Worm (Caenorhabditis elegans) whole organism, L3 larva: ENCODE data around the gene nol-10.

Source experiments
- elt-2 ChIP-seq: sonication (generic microtip); optimal IDR thresholded peaks from 2 replicates; lab custom pipeline; 2016; ENCODE audit warnings: missing genetic modification reagents, mild to moderate bottlenecking, missing genetic modification characterization, missing compliant biosample characterization
- fkh-10 ChIP-seq: sonication (generic microtip); optimal IDR thresholded peaks from 2 replicates; lab custom pipeline; 2017; ENCODE audit warnings: missing biosample characterization, missing genetic modification reagents, missing genetic modification characterization
- lin-15B ChIP-seq: fragments of 150-350 bp; optimal IDR thresholded peaks from 2 replicates; lab custom pipeline; 2014; ENCODE audit warnings: missing biosample characterization, missing genetic modification characterization
- lin-39 ChIP-seq: fragments of 150-350 bp; optimal IDR thresholded peaks from 2 replicates; lab custom pipeline; 2018; ENCODE audit warnings: missing biosample characterization, missing genetic modification reagents, missing genetic modification characterization

DNA sequence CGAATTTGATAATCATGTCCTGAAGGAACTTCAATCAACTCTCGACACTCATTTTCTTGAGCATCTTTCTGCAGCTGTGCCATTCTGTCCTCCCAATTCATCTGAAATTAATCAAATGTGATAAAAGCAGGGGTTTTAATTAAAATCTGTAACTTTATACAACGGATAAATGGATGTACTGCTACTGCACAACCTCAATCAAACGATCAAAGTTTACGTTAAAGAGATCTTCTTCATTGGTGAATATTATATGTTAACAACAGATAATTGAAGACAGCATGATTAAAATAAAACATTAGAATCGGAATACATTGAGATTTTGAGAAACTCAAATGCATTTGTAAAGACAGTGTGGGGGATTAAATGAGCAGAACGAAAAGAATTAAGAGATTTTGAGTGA is 2.1 kb upstream of the nol-10 start, which contains the start of gene F32E10.5:
- no peak for TF ChIP-seq lin-39 (tag; lab: Kevin White, UChicago)
- no peak for TF ChIP-seq lin-15B (tag; lab: Kevin White, UChicago)
- no peak for TF ChIP-seq fkh-10 (GFP tag; lab: Kevin White, UChicago)
- TF ChIP-seq elt-2 (tag; lab: Kevin White, UChicago) = no peak
